Fruit fly (Drosophila melanogaster) whole organism: ENCODE measurements around the gene CG14963.

Source experiments
- Dll ChIP-seq: fragments of >200 bp; optimal IDR thresholded peaks from 2 replicates; lab custom pipeline; 2017
- pan ChIP-seq: fragments of >200 bp; optimal IDR thresholded peaks from 2 replicates; lab custom pipeline; 2017
- usp ChIP-seq: fragments of >200 bp; optimal IDR thresholded peaks from 2 replicates; lab custom pipeline; 2017; ENCODE audit warnings: missing biosample characterization, missing genetic modification characterization, mixed read lengths

DNA sequence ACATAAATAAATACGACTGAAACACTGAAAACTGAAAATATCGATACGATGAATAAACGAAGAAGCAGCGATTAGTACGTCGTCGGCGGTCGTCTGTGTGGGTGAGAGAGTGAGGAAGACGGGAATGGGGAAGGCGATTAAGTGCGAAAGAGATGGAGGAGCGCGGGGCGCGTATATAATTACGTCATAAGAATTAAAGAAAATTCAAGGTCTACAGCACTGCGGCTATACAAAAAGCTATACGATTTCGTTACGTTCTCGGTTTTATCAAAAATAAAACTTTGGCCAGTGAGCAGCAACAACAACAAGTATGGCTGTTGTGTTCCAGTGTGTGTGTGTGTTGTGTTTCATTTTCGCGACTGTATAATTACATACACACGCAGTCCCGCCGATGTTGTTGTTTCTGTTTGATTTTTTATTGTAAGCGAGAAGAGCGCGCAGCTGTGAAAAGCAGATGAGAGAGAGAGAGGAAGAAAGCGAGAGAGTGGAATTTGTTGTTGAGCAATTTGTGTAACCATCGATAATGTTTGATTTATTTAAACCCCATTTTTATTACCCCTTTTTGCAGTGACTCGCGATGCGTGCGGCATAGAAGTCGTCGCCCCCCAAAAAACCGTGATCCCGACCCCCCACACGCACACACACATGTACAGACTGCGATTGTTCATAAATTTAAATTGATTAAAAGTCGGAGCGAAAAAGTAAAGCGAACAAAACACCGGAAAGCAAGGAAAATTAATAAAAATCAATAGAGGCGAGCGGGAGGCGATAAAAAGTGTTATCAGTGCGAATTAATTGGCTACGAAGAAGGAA is 23.1 kb downstream of the CG14963 start:
- TF ChIP-seq Dll (peak; percentile 18), usp (GFP tag; lab: Kevin White, UChicago) (no peak), pan (lab: Kevin White, UChicago) (no peak)
